Worm (Caenorhabditis elegans): ENCODE measurements around the gene col-150.

col-150 gene

ce11 chrV:10332012-10332411 is 37.6 kb upstream of the col-150 start, which contains the start of gene crm-1:
Gene crm-1, minus strand, starts transcription at chrV:10332112.
- no peak for TF ChIP-seq rcor-1 (GFP tag; IDR thresholded peaks at IDR 0.05)
- no peak for TF ChIP-seq nhr-90 (tag; optimal IDR thresholded peaks at IDR 0.05)
- 0 out of 2 replicates have a peak, but pooled peaks have one; percentile 22 for TF ChIP-seq madf-3 (GFP tag; IDR thresholded peaks at IDR 0.05)

ce11 chrV:10328080-10328479 is 33.6 kb upstream of the col-150 start:
- TF ChIP-seq mel-28 (tag; optimal IDR thresholded peaks at IDR 0.05; ENCODE audit: borderline replicate concordance): no peak
- TF ChIP-seq F57C9.4 (tag; optimal IDR thresholded peaks at IDR 0.05): no peak
- TF ChIP-seq ztf-3 (GFP tag; optimal IDR thresholded peaks at IDR 0.05): no peak
- no peak for TF ChIP-seq dpff-1 (tag; optimal IDR thresholded peaks at IDR 0.05)
- no peak for TF ChIP-seq madf-6 (GFP tag; IDR thresholded peaks at IDR 0.05)
- no peak for TF ChIP-seq lag-1 (GFP tag; IDR thresholded peaks at IDR 0.05)
- TF ChIP-seq bed-1 (GFP tag; IDR thresholded peaks at IDR 0.05): no peak

DNA sequence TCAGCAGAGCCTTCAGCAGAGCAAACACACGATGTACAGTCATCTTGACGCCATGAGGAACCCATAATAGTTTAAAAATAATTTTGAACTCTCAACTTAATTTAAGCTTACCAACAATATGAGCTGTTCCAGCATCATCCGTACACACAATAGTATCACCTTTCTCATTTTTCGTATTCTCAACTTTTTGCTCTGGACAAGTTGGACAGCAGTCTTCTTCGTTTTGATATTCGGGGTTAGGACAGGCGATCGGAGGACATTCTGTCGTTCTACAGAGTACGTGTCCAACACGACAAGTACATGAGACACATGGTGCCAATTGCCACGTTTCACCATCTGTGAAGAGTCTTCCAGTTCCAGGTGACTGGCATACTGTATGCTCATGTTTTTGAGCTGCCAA is 29.1 kb upstream of the col-150 start:
- no peak for TF ChIP-seq pha-4 (tag; optimal IDR thresholded peaks at IDR 0.05)
- no peak for TF ChIP-seq egrh-3 (GFP tag; IDR thresholded peaks at IDR 0.05)
- TF ChIP-seq F57A8.1 (GFP tag; optimal IDR thresholded peaks at IDR 0.05): no peak
- no peak for TF ChIP-seq tbx-9 (tag; optimal IDR thresholded peaks at IDR 0.05; ENCODE audit: borderline replicate concordance)
- no peak for TF ChIP-seq snpc-3.4 (tag; optimal IDR thresholded peaks at IDR 0.05)
- no peak for TF ChIP-seq cebp-1 (GFP tag; IDR thresholded peaks at IDR 0.05)
- TF ChIP-seq cebp-1 (tag; optimal IDR thresholded peaks at IDR 0.05): no peak
- no peak for TF ChIP-seq nhr-120 (GFP tag; IDR thresholded peaks at IDR 0.05)
- TF ChIP-seq Y53G8AR.9 (GFP tag; conservative IDR thresholded peaks at IDR 0.05): no peak
- TF ChIP-seq mel-28 (tag; optimal IDR thresholded peaks at IDR 0.05; ENCODE audit: borderline replicate concordance): no peak
- no peak for TF ChIP-seq F55B11.4 (tag; optimal IDR thresholded peaks at IDR 0.05; ENCODE audit: borderline replicate concordance, insufficient read depth)

DNA sequence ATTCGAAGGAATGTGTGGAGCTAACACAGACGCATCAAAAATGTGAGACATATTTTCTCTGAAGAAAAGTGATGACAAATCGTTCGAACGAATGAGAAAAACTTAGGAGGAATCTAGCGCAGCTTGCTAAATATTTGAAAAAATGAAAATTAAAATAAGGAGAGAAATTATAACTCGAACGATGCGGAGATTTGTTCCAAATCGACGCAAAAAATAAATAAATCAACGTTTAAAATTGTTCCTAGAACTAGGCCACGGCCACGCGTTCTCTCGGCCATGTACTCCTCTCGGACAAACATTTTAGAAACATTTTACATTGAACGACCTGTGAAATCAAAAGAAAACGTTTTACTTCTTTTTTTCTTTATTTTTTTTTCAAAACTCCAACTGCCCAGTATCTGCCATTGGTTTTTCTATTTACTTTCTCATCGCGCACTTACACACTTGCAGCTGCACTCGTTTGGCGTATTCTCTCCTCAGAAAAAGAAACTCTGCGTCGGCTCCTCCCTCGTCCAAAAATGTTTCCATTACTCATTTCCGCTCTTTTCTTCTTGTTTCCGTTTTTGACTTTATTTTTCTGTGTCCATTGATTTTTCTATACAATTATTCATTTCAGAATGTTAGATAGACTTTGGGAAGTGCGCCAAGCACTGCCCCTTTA is 25.8 kb upstream of the col-150 start, which contains the start of the genes gna-1 and B0024.13:
Gene gna-1, minus strand, starts transcription at position 51 of the 661 bp plus-strand sequence.
Gene B0024.13, plus strand, starts transcription at position 611 of the 661 bp plus-strand sequence.
- TF ChIP-seq ZK185.1 (tag; optimal IDR thresholded peaks at IDR 0.05; ENCODE audit: poor library complexity, severe bottlenecking) (peak; percentile 77), ets-4 (GFP tag; optimal IDR thresholded peaks at IDR 0.05) (no peak), sea-2 (GFP tag; IDR thresholded peaks at IDR 0.05) (no peak), lin-26 (GFP tag; IDR thresholded peaks at IDR 0.05) (no peak), K11D2.4 (GFP tag; IDR thresholded peaks at IDR 0.05) (0 out of 2 replicates have a peak, but pooled peaks have one; percentile 46), B0035.1 (tag; optimal IDR thresholded peaks at IDR 0.05) (no peak), Y79H2A.3 (GFP tag; conservative IDR thresholded peaks at IDR 0.05) (no peak), ztf-6 (GFP tag; IDR thresholded peaks at IDR 0.05) (no peak), somi-1 (GFP tag; optimal IDR thresholded peaks at IDR 0.05) (no peak), Y53G8AR.9 (GFP tag; conservative IDR thresholded peaks at IDR 0.05) (no peak), madf-10 (tag; optimal IDR thresholded peaks at IDR 0.05) (peak; percentile 27), unc-130 (GFP tag; optimal IDR thresholded peaks at IDR 0.05) (peak; percentile 47), sdz-38 (tag; optimal IDR thresholded peaks at IDR 0.05) (no peak), mcd-1 (GFP tag; IDR thresholded peaks at IDR 0.05) (peak; percentile 47), cebp-1 (GFP tag; IDR thresholded peaks at IDR 0.05) (no peak), cebp-1 (tag; optimal IDR thresholded peaks at IDR 0.05) (no peak), lsl-1 (GFP tag; optimal IDR thresholded peaks at IDR 0.05) (peak; percentile 24), mxl-1 (tag; optimal IDR thresholded peaks at IDR 0.05) (no peak), nhr-27 (tag; optimal IDR thresholded peaks at IDR 0.05) (no peak), cebp-2 (GFP tag; IDR thresholded peaks at IDR 0.05) (no peak), lir-1 (GFP tag; conservative IDR thresholded peaks at IDR 0.05) (peak; percentile 56; the same call in 1 of the 2 replicates), lin-54 (GFP tag; optimal IDR thresholded peaks at IDR 0.05) (peak; percentile 46), die-1 (tag; optimal IDR thresholded peaks at IDR 0.05) (no peak), egl-18 (GFP tag; IDR thresholded peaks at IDR 0.05) (no peak), attf-6 (GFP tag; IDR thresholded peaks at IDR 0.05) (no peak), rpc-1 (optimal IDR thresholded peaks at IDR 0.05) (no peak), rpc-1 (tag; optimal IDR thresholded peaks at IDR 0.05) (no peak), F55B11.4 (tag; optimal IDR thresholded peaks at IDR 0.05; ENCODE audit: borderline replicate concordance, insufficient read depth) (no peak)
